Worm (Caenorhabditis elegans) whole organism, young adult: ENCODE data around the gene Y61A9LA.4.

Experiments used
- B0019.2 ChIP-seq: fragments of 200-800 bp; sonication (Bioruptor generic); conservative IDR thresholded peaks from 2 replicates; pipeline ENCODE4 v1.3.6; 2022; ENCODE audit warnings: missing genetic modification reagents, missing genetic modification characterization, missing compliant biosample characterization
- B0336.3 ChIP-seq: fragments of 200-800 bp; sonication (Bioruptor generic); IDR thresholded peaks from 2 replicates; pipeline ENCODE4 v1.3.6; 2022; ENCODE audit warnings: missing genetic modification characterization, missing compliant biosample characterization
- F55B11.4 ChIP-seq: sonication (generic microtip); optimal IDR thresholded peaks from 2 replicates; lab custom pipeline; 2016; ENCODE audit warnings: missing compliant biosample characterization, missing genetic modification characterization, borderline replicate concordance; ENCODE audit not compliant: insufficient read depth
- Y53F4B.3 ChIP-seq: fragments of 200-800 bp; sonication (Bioruptor generic); IDR thresholded peaks from 2 replicates; pipeline ENCODE4 v1.3.6; 2022; ENCODE audit warnings: missing genetic modification reagents, missing genetic modification characterization, missing compliant biosample characterization
- aptf-3 ChIP-seq: fragments of 200-800 bp; sonication (Bioruptor generic); IDR thresholded peaks from 2 replicates; pipeline ENCODE4 v1.3.6; 2022; ENCODE audit warnings: missing genetic modification characterization, missing compliant biosample characterization
- attf-3 ChIP-seq: fragments of 200-800 bp; sonication (Bioruptor generic); conservative IDR thresholded peaks from 2 replicates; pipeline ENCODE4 v1.3.6; 2022; ENCODE audit warnings: missing genetic modification reagents, missing genetic modification characterization, missing compliant biosample characterization
- attf-5 ChIP-seq: fragments of 200-800 bp; sonication (Bioruptor generic); optimal IDR thresholded peaks from 2 replicates; lab custom pipeline; 2018; ENCODE audit warnings: mild to moderate bottlenecking, missing genetic modification characterization, missing compliant biosample characterization
- bed-1 ChIP-seq: fragments of 200-800 bp; sonication (Bioruptor generic); IDR thresholded peaks from 2 replicates; pipeline ENCODE4 v1.3.6; 2022; ENCODE audit warnings: missing genetic modification reagents, missing genetic modification characterization, missing compliant biosample characterization
- cebp-1 ChIP-seq, 2 experiments: fragments of 200-800 bp in 1 of 2; sonication (Bioruptor generic) in 1 of 2; sonication (generic microtip) in 1 of 2; IDR thresholded peaks in 1 of 2; optimal IDR thresholded peaks in 1 of 2; 2 replicates each; pipeline versions ENCODE4 v1.3.6 to Lab custom; 2017 to 2022; ENCODE audit warnings: missing compliant biosample characterization in 2 of 2, missing genetic modification characterization in 2 of 2, mild to moderate bottlenecking in 1 of 2, missing genetic modification reagents in 1 of 2, moderate library complexity in 1 of 2
- chd-7 ChIP-seq: sonication (generic microtip); optimal IDR thresholded peaks from 2 replicates; lab custom pipeline; 2016; ENCODE audit warnings: mild to moderate bottlenecking, missing genetic modification characterization, moderate library complexity, missing compliant biosample characterization
- efl-1 ChIP-seq: fragments of 150-350 bp; optimal IDR thresholded peaks from 2 replicates; lab custom pipeline; 2014; ENCODE audit warnings: missing biosample characterization, missing genetic modification reagents, missing genetic modification characterization
- egrh-3 ChIP-seq: fragments of 200-800 bp; sonication (Bioruptor generic); IDR thresholded peaks from 2 replicates; pipeline ENCODE4 v1.3.6; 2022; ENCODE audit warnings: missing genetic modification reagents, missing genetic modification characterization, missing compliant biosample characterization
- ekl-4 ChIP-seq: fragments of 200-800 bp; sonication (Bioruptor generic); IDR thresholded peaks from 2 replicates; pipeline ENCODE4 v1.3.6; 2022; ENCODE audit warnings: missing genetic modification reagents, missing genetic modification characterization, missing compliant biosample characterization
- him-1 ChIP-seq: sonication (generic microtip); optimal IDR thresholded peaks from 2 replicates; lab custom pipeline; 2016; ENCODE audit warnings: missing genotype, missing genetic modification reagents, missing genetic modification characterization, missing compliant biosample characterization
- hmg-1.2 ChIP-seq: fragments of 200-800 bp; sonication (Bioruptor generic); IDR thresholded peaks from 2 replicates; pipeline ENCODE4 v1.3.6; 2022; ENCODE audit warnings: missing genetic modification reagents, missing genetic modification characterization, missing compliant biosample characterization
- hrde-1 ChIP-seq: sonication (generic microtip); optimal IDR thresholded peaks from 2 replicates; lab custom pipeline; 2016; ENCODE audit warnings: missing genetic modification characterization, mild to moderate bottlenecking, missing compliant biosample characterization, moderate library complexity, missing genotype, missing genetic modification reagents, borderline replicate concordance
- hsf-1 ChIP-seq: fragments of 200-800 bp; sonication (Bioruptor generic); IDR thresholded peaks from 2 replicates; pipeline ENCODE4 v1.3.6; 2022; ENCODE audit warnings: missing genetic modification reagents, missing genetic modification characterization, missing compliant biosample characterization
- lag-1 ChIP-seq: fragments of 200-800 bp; sonication (Bioruptor generic); IDR thresholded peaks from 2 replicates; pipeline ENCODE4 v1.3.6; 2022; ENCODE audit warnings: missing genetic modification reagents, missing genetic modification characterization, missing compliant biosample characterization
- lin-26 ChIP-seq: fragments of 200-800 bp; sonication (Bioruptor generic); IDR thresholded peaks from 2 replicates; pipeline ENCODE4 v1.3.6; 2022; ENCODE audit warnings: missing genetic modification reagents, missing genetic modification characterization, missing compliant biosample characterization
- lin-40 ChIP-seq: sonication (generic microtip); optimal IDR thresholded peaks from 2 replicates; lab custom pipeline; 2016; ENCODE audit warnings: missing genetic modification characterization, mild to moderate bottlenecking, missing compliant biosample characterization, missing genotype, missing genetic modification reagents
- lir-1 ChIP-seq: fragments of 200-800 bp; sonication (Bioruptor generic); conservative IDR thresholded peaks from 2 replicates; pipeline ENCODE4 v1.3.6; 2022; ENCODE audit warnings: missing genetic modification reagents, missing genetic modification characterization, missing compliant biosample characterization
- madf-6 ChIP-seq: fragments of 200-800 bp; sonication (Bioruptor generic); IDR thresholded peaks from 2 replicates; pipeline ENCODE4 v1.3.6; 2022; ENCODE audit warnings: missing genetic modification reagents, missing genetic modification characterization, missing compliant biosample characterization
- madf-8 ChIP-seq: fragments of 200-800 bp; sonication (Bioruptor generic); conservative IDR thresholded peaks from 2 replicates; pipeline ENCODE4 v1.3.6; 2022; ENCODE audit warnings: missing genetic modification reagents, missing genetic modification characterization, missing compliant biosample characterization
- nhr-179 ChIP-seq: sonication (generic microtip); optimal IDR thresholded peaks from 2 replicates; lab custom pipeline; 2016; ENCODE audit warnings: mild to moderate bottlenecking, missing genetic modification characterization, missing compliant biosample characterization
- nhr-80 ChIP-seq: sonication (generic microtip); optimal IDR thresholded peaks from 2 replicates; lab custom pipeline; 2016; ENCODE audit warnings: missing genetic modification characterization, missing compliant biosample characterization
- nhr-90 ChIP-seq: sonication (generic microtip); optimal IDR thresholded peaks from 2 replicates; lab custom pipeline; 2016; ENCODE audit warnings: missing genotype, mild to moderate bottlenecking, missing genetic modification characterization, missing compliant biosample characterization
- sdz-38 ChIP-seq: sonication (generic microtip); optimal IDR thresholded peaks from 2 replicates; lab custom pipeline; 2016; ENCODE audit warnings: missing genotype, missing genetic modification characterization, missing compliant biosample characterization
- snpc-1.1 ChIP-seq: sonication (generic microtip); optimal IDR thresholded peaks from 2 replicates; lab custom pipeline; 2017; ENCODE audit warnings: missing genetic modification characterization, mild to moderate bottlenecking, missing compliant biosample characterization, antibody characterized with exemption, moderate library complexity, missing genotype, missing genetic modification reagents; ENCODE audit not compliant: insufficient read depth
- snpc-1.3 ChIP-seq: sonication (generic microtip); optimal IDR thresholded peaks from 2 replicates; lab custom pipeline; 2017; ENCODE audit warnings: missing genetic modification characterization, mild to moderate bottlenecking, missing compliant biosample characterization, antibody characterized with exemption, moderate library complexity, missing genotype, missing genetic modification reagents; ENCODE audit not compliant: insufficient read depth
- snpc-3.4 ChIP-seq: sonication (generic microtip); optimal IDR thresholded peaks from 2 replicates; lab custom pipeline; 2017; ENCODE audit warnings: missing genetic modification characterization, mild to moderate bottlenecking, missing compliant biosample characterization, antibody characterized with exemption, moderate library complexity, missing genotype, missing genetic modification reagents
- tbp1 ChIP-seq: fragments of 200-800 bp; sonication (Bioruptor generic); optimal IDR thresholded peaks from 2 replicates; lab custom pipeline; 2018; ENCODE audit warnings: mild to moderate bottlenecking, missing genetic modification characterization, missing compliant biosample characterization
- tlf-1 ChIP-seq: fragments of 200-800 bp; sonication (Bioruptor generic); optimal IDR thresholded peaks from 2 replicates; lab custom pipeline; 2018; ENCODE audit warnings: mild to moderate bottlenecking, missing genetic modification characterization, missing compliant biosample characterization
- unc-130 ChIP-seq: sonication (generic microtip); optimal IDR thresholded peaks from 2 replicates; lab custom pipeline; 2016; ENCODE audit warnings: missing genetic modification reagents, missing genetic modification characterization, missing compliant biosample characterization
- unc-62 ChIP-seq: fragments of 150-350 bp; optimal IDR thresholded peaks from 2 replicates; lab custom pipeline; 2014; ENCODE audit warnings: missing biosample characterization, missing genetic modification reagents, missing genetic modification characterization
- xnd-1 ChIP-seq: sonication (generic microtip); optimal IDR thresholded peaks from 2 replicates; lab custom pipeline; 2016; ENCODE audit warnings: missing genotype, missing genetic modification reagents, missing genetic modification characterization, missing compliant biosample characterization
- zim-3 ChIP-seq: sonication (generic microtip); optimal IDR thresholded peaks from 2 replicates; lab custom pipeline; 2017; ENCODE audit warnings: mild to moderate bottlenecking, missing genetic modification characterization, moderate library complexity, missing compliant biosample characterization
- ztf-25 ChIP-seq: fragments of 200-800 bp; sonication (Bioruptor generic); IDR thresholded peaks from 2 replicates; pipeline ENCODE4 v1.3.6; 2022; ENCODE audit warnings: missing genetic modification reagents, missing genetic modification characterization, missing compliant biosample characterization
- ztf-26 ChIP-seq: sonication (generic microtip); optimal IDR thresholded peaks from 2 replicates; lab custom pipeline; 2017; ENCODE audit warnings: missing genetic modification characterization, missing compliant biosample characterization

The Y61A9LA.4 gene

ce11 chrV:4575458-4575857 is 14.9 kb downstream of the Y61A9LA.4 start:
- no peak for TF ChIP-seq lag-1
- TF ChIP-seq nhr-80, result no peak
- TF ChIP-seq snpc-1.3 (tag; lab: Kevin White, UChicago), result no peak
- TF ChIP-seq madf-8 (GFP tag; lab: Robert Waterston, UW), result no peak

- TF ChIP-seq lir-1 (GFP tag; lab: Robert Waterston, UW) (no peak), snpc-1.1 (no peak), madf-6 (GFP tag; lab: Robert Waterston, UW) (no peak), cebp-1 (GFP tag; IDR thresholded peaks at IDR 0.05; lab: Robert Waterston, UW) (no peak), cebp-1 (tag; optimal IDR thresholded peaks at IDR 0.05; lab: Kevin White, UChicago) (no peak), B0019.2 (no peak), xnd-1 (tag; lab: Kevin White, UChicago) (no peak), efl-1 (GFP tag; lab: Kevin White, UChicago) (no peak), sdz-38 (tag; lab: Kevin White, UChicago) (no peak), nhr-90 (tag; lab: Kevin White, UChicago) (no peak), zim-3 (tag; lab: Kevin White, UChicago) (no peak), chd-7 (tag; lab: Kevin White, UChicago) (no peak), attf-3 (no peak), aptf-3 (GFP tag; lab: Robert Waterston, UW) (no peak)
Observed at ce11 chrV:4580594-4580993, 20.1 kb downstream of the Y61A9LA.4 start.

- TF ChIP-seq lin-40 (tag; lab: Kevin White, UChicago) (no peak), unc-62 (GFP tag; lab: Kevin White, UChicago) (no peak), attf-5 (GFP tag; lab: Kevin White, UChicago) (no peak), hsf-1 (GFP tag; lab: Robert Waterston, UW) (no peak), madf-6 (GFP tag; lab: Robert Waterston, UW) (no peak)
Observed at ce11 chrV:4585009-4585408, 24.5 kb downstream of the Y61A9LA.4 start, which contains the start of gene Y61A9LA.1. Y61A9LA.1 (plus strand) TSS chrV:4585309.

ce11 chrV:4590791-4591190 is 30.2 kb downstream of the Y61A9LA.4 start:
- TF ChIP-seq Y53F4B.3 (GFP tag; lab: Robert Waterston, UW) (no peak), bed-1 (GFP tag; lab: Robert Waterston, UW) (no peak), nhr-179 (no peak), egrh-3 (GFP tag; lab: Robert Waterston, UW) (no peak), tlf-1 (GFP tag; lab: Kevin White, UChicago) (no peak), snpc-3.4 (tag; lab: Kevin White, UChicago) (no peak), F55B11.4 (tag; lab: Kevin White, UChicago) (no peak), nhr-80 (no peak), ztf-25 (GFP tag; lab: Robert Waterston, UW) (no peak), tbp1 (GFP tag; lab: Kevin White, UChicago) (no peak), ztf-26 (tag; lab: Kevin White, UChicago) (no peak), lin-26 (no peak), hmg-1.2 (GFP tag; lab: Robert Waterston, UW) (no peak), unc-130 (GFP tag; lab: Kevin White, UChicago) (no peak), ekl-4 (GFP tag; lab: Robert Waterston, UW) (no peak), hrde-1 (tag; lab: Kevin White, UChicago) (no peak), him-1 (no peak), B0336.3 (GFP tag; lab: Robert Waterston, UW) (no peak)
- TF ChIP-seq, all 124 proteins: peak for 0
